Worm (Caenorhabditis elegans) whole organism, mixed stage, embryonic: Measurements from ENCODE around the gene polg-1.

Experiments used
- cnd-1 ChIP-seq: fragments of 200-800 bp; sonication (Bioruptor generic); optimal IDR thresholded peaks from 2 replicates; lab custom pipeline; 2018; ENCODE audit warnings: mild to moderate bottlenecking, missing genetic modification characterization, missing compliant biosample characterization
- lin-13 ChIP-seq: fragments of 150-350 bp; optimal IDR thresholded peaks from 2 replicates; lab custom pipeline; 2014; ENCODE audit warnings: missing biosample characterization, missing genetic modification characterization
- lsy-2 ChIP-seq: fragments of 150-350 bp; optimal IDR thresholded peaks from 2 replicates; lab custom pipeline; 2014; ENCODE audit warnings: missing biosample characterization, missing genetic modification characterization
- mls-2 ChIP-seq: sonication (generic microtip); optimal IDR thresholded peaks from 2 replicates; lab custom pipeline; 2016; ENCODE audit warnings: mild to moderate bottlenecking, missing genetic modification characterization, moderate library complexity, missing compliant biosample characterization
- nhr-12 ChIP-seq: fragments of 150-350 bp; optimal IDR thresholded peaks from 2 replicates; lab custom pipeline; 2014; ENCODE audit warnings: missing biosample characterization, missing genetic modification characterization
- nhr-237 ChIP-seq: fragments of 150-350 bp; optimal IDR thresholded peaks from 2 replicates; lab custom pipeline; 2014; ENCODE audit warnings: missing biosample characterization, missing genetic modification characterization
- nhr-28 ChIP-seq: fragments of 150-350 bp; optimal IDR thresholded peaks from 2 replicates; lab custom pipeline; 2014; ENCODE audit warnings: missing biosample characterization, missing genetic modification characterization
- nhr-76 ChIP-seq: sonication (generic microtip); optimal IDR thresholded peaks from 2 replicates; lab custom pipeline; 2017; ENCODE audit warnings: missing biosample characterization, missing genetic modification characterization
- pha-4 ChIP-seq: fragments of 150-350 bp; optimal IDR thresholded peaks from 2 replicates; lab custom pipeline; 2018; ENCODE audit warnings: missing biosample characterization, missing genetic modification reagents, missing genetic modification characterization
- sptf-1 ChIP-seq: sonication (generic microtip); optimal IDR thresholded peaks from 2 replicates; lab custom pipeline; 2017; ENCODE audit warnings: mild to moderate bottlenecking, missing genetic modification characterization, moderate library complexity, missing compliant biosample characterization
- unc-39 ChIP-seq: fragments of 150-350 bp; optimal IDR thresholded peaks from 2 replicates; lab custom pipeline; 2014; ENCODE audit warnings: missing biosample characterization, missing genetic modification characterization
- unc-62 ChIP-seq: fragments of 150-350 bp; optimal IDR thresholded peaks from 2 replicates; lab custom pipeline; 2014; ENCODE audit warnings: missing biosample characterization, missing genetic modification reagents, missing genetic modification characterization

- TF ChIP-seq cnd-1 (tag; lab: Kevin White, UChicago) (no peak), nhr-28 (tag; lab: Kevin White, UChicago) (no peak), sptf-1 (tag; lab: Kevin White, UChicago) (no peak), nhr-12 (tag; lab: Kevin White, UChicago) (no peak), lsy-2 (tag; lab: Kevin White, UChicago) (no peak), mls-2 (tag; lab: Kevin White, UChicago) (no peak), lin-13 (no peak), unc-62 (no peak), nhr-76 (tag; lab: Kevin White, UChicago) (no peak), pha-4 (tag; lab: Kevin White, UChicago) (no peak), unc-39 (tag; lab: Kevin White, UChicago) (no peak), nhr-237 (no peak)
Observed at ce11 chrII:12211652-12212245, 12.0 kb upstream of the polg-1 start.
